Fruit fly (Drosophila melanogaster): Measurements from ENCODE around the gene Acox3.

The Acox3 gene

dm6 chr2L:6461497-6461896 is 13.3 kb upstream of the Acox3 start (continued):
- no peak for TF ChIP-seq CG11398 (GFP tag; optimal IDR thresholded peaks at IDR 0.05)
- TF ChIP-seq lov (optimal IDR thresholded peaks at IDR 0.05): no peak
- TF ChIP-seq lov (GFP tag; IDR thresholded peaks at IDR 0.05): no peak
- peak; percentile 70 for TF ChIP-seq CG6813 (GFP tag; optimal IDR thresholded peaks at IDR 0.05)
- TF ChIP-seq CG10462 (GFP tag; optimal IDR thresholded peaks at IDR 0.05): no peak
- no peak for TF ChIP-seq CG9437 (GFP tag; optimal IDR thresholded peaks at IDR 0.05)
- no peak for TF ChIP-seq CG2889 (GFP tag; IDR thresholded peaks at IDR 0.05)
- TF ChIP-seq Gsc (GFP tag; IDR thresholded peaks at IDR 0.05): no peak
- TF ChIP-seq disco-r (GFP tag; optimal IDR thresholded peaks at IDR 0.05): no peak
- TF ChIP-seq cas (GFP tag; IDR thresholded peaks at IDR 0.05): no peak
- TF ChIP-seq Spps (tag; optimal IDR thresholded peaks at IDR 0.05): peak; percentile 27
- peak; percentile 75 for TF ChIP-seq CG12071 (GFP tag; optimal IDR thresholded peaks at IDR 0.05)
- TF ChIP-seq maf-S (GFP tag; optimal IDR thresholded peaks at IDR 0.05): no peak
- no peak for TF ChIP-seq Ada2b (GFP tag; IDR thresholded peaks at IDR 0.05)
- no peak for TF ChIP-seq CG3726 (GFP tag; IDR thresholded peaks at IDR 0.05)
- no peak for TF ChIP-seq CG13775 (GFP tag; optimal IDR thresholded peaks at IDR 0.05)
- no peak for TF ChIP-seq CG14050 (GFP tag; IDR thresholded peaks at IDR 0.05)
- 0 out of 2 replicates have a peak, but pooled peaks have one; percentile 15 for TF ChIP-seq ttk (GFP tag; IDR thresholded peaks at IDR 0.05)
- TF ChIP-seq nmo (GFP tag; optimal IDR thresholded peaks at IDR 0.05): peak; percentile 9
- no peak for TF ChIP-seq CG3065 (GFP tag; optimal IDR thresholded peaks at IDR 0.05)
- no peak for TF ChIP-seq shn (GFP tag; optimal IDR thresholded peaks at IDR 0.05)
- TF ChIP-seq da (GFP tag; optimal IDR thresholded peaks at IDR 0.05): no peak
- TF ChIP-seq B-H1 (GFP tag; IDR thresholded peaks at IDR 0.05): no peak; the same call in 2 of the 3 replicates
- TF ChIP-seq CG1529 (GFP tag; optimal IDR thresholded peaks at IDR 0.05): peak; percentile 52
- TF ChIP-seq H2.0 (GFP tag; IDR thresholded peaks at IDR 0.05): no peak
- no peak for TF ChIP-seq Elba2 (GFP tag; optimal IDR thresholded peaks at IDR 0.05)
- TF ChIP-seq HmgZ (tag; optimal IDR thresholded peaks at IDR 0.05): peak; percentile 12
- TF ChIP-seq dimm (GFP tag; IDR thresholded peaks at IDR 0.05): no peak
- TF ChIP-seq CG11504 (tag; optimal IDR thresholded peaks at IDR 0.05): peak; percentile 46
- TF ChIP-seq gfzf (GFP tag; optimal IDR thresholded peaks at IDR 0.05): no peak
- no peak for TF ChIP-seq C15 (GFP tag; IDR thresholded peaks at IDR 0.05)
- TF ChIP-seq CG4730 (GFP tag; IDR thresholded peaks at IDR 0.05): no peak
- TF ChIP-seq CG6254 (GFP tag; optimal IDR thresholded peaks at IDR 0.05): no peak
- TF ChIP-seq Pdp1 (GFP tag; optimal IDR thresholded peaks at IDR 0.05): no peak
- TF ChIP-seq CG4854 (GFP tag; optimal IDR thresholded peaks at IDR 0.05): peak; percentile 23
- no peak for TF ChIP-seq pan (optimal IDR thresholded peaks at IDR 0.05)
- peak in 1 of 2 experiments; percentile 35 for TF ChIP-seq pan (GFP tag; optimal IDR thresholded peaks at IDR 0.05 in 1 of 2, IDR thresholded peaks at IDR 0.05 in 1 of 2)
- peak; percentile 1 for TF ChIP-seq CG14710 (tag; optimal IDR thresholded peaks at IDR 0.05)
- peak; percentile 65 for TF ChIP-seq CG7987 (GFP tag; optimal IDR thresholded peaks at IDR 0.05)
- no peak for TF ChIP-seq D19B (GFP tag; optimal IDR thresholded peaks at IDR 0.05)
- TF ChIP-seq caup (GFP tag; optimal IDR thresholded peaks at IDR 0.05; ENCODE audit: severe bottlenecking): peak; percentile 7
- peak; percentile 7 for TF ChIP-seq CG1233 (GFP tag; optimal IDR thresholded peaks at IDR 0.05)
- TF ChIP-seq sima (GFP tag; optimal IDR thresholded peaks at IDR 0.05): no peak
- TF ChIP-seq Blimp-1 (GFP tag; optimal IDR thresholded peaks at IDR 0.05): peak; percentile 52
- no peak for TF ChIP-seq lmd (GFP tag; IDR thresholded peaks at IDR 0.05)
- TF ChIP-seq ssp (GFP tag; IDR thresholded peaks at IDR 0.05): no peak
- peak; percentile 44 for TF ChIP-seq CG8388 (GFP tag; optimal IDR thresholded peaks at IDR 0.05)
- no peak for TF ChIP-seq CG8924 (tag; optimal IDR thresholded peaks at IDR 0.05)
- no peak for TF ChIP-seq fd102C (GFP tag; optimal IDR thresholded peaks at IDR 0.05)
- TF ChIP-seq pum (GFP tag; optimal IDR thresholded peaks at IDR 0.05): no peak
- TF ChIP-seq CG11560 (tag; IDR thresholded peaks at IDR 0.05): no peak
- no peak for TF ChIP-seq jumu (GFP tag; optimal IDR thresholded peaks at IDR 0.05)

Data from whole organism, embryonic.